Fruit fly (Drosophila melanogaster) S2 (cell line): Measurements from ENCODE around the gene CG14401.

Source experiments
- CG8478 ChIP-seq: fragments of >200 bp; optimal IDR thresholded peaks from 2 replicates; lab custom pipeline; 2018
- CTCF ChIP-seq, 2 experiments: fragments of >200 bp; optimal IDR thresholded peaks; 2 replicates each; lab custom pipeline; 2018

The CG14401 gene

DNA sequence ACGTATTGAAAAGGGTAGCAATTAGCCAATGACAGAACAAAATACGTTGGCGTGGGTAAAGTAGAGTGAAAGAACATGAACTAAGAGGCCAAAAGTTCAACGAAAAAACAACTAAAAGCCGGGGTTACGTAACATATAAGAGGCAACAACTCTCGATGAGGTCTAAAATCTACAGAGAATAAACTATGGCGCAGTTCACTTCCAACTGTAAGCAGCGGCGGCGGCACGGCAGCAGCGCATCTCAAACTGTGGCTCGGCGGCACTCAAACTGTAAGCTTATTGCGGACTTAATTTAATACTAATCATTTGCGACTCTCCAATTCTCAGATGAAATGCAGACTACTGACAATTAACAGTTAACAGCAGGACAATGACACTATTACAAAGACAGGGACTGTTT lies 4.9 kb downstream of the CG14401 start:
- TF ChIP-seq CTCF (optimal IDR thresholded peaks at IDR 0.05; lab: Kevin White, UChicago) (peak in 1 of 2 experiments; percentile 26), CG8478 (lab: Kevin White, UChicago) (no peak)

DNA sequence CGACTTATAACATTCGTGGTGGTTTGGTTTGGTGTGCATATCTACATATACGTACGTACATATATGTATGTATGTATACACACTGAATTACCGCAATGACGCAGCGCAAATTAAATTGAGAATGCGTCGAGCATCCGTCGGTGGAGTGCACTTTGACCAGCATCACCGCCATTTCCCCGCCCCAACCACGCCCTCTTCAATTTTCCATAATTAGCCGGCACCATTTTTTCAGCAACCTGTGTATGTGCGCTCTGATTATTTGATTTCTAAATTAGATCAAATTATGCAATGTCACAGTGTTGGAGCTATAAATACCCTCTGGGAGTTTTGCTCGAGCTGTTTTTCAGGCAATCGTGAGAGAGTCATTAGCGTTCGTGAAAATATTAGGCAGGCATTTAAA lies 8.4 kb downstream of the CG14401 start:
- TF ChIP-seq CTCF (optimal IDR thresholded peaks at IDR 0.05; lab: Kevin White, UChicago) (no peak), CG8478 (lab: Kevin White, UChicago) (no peak)

- TF ChIP-seq CG8478 (lab: Kevin White, UChicago) (no peak), CTCF (optimal IDR thresholded peaks at IDR 0.05; lab: Kevin White, UChicago) (no peak)
Measured at dm6 chr2L:20878463-20878862, 8.8 kb downstream of the CG14401 start.

DNA sequence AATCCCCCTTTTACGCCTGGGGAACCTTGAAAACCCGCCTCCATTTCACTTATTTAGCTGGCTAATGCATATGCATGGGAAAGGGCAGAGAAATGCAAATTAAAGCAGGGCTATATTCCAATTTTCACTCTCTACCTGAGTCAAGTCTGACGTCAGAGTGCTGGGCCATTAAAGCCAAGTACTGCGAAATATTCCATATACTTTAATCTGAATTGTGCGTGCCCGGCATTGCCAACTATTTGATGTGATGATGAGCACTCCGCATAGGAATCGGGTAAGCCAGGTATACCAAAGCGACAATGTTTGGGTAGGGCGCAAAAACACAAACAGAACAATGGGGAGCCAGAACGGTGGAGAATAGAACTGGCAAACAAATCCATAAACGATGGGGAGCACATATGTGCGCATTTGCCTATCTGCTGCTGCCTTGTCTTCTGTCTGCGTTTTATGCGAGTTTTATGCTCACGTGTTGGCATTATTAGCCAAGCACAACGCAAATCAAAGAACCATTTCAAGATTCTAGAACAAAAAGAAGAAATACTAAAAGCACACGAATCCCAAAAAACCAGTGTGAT lies 10.0 kb downstream of the CG14401 start:
- TF ChIP-seq CTCF (optimal IDR thresholded peaks at IDR 0.05; lab: Kevin White, UChicago): no peak
- TF ChIP-seq CG8478 (lab: Kevin White, UChicago): no peak

DNA sequence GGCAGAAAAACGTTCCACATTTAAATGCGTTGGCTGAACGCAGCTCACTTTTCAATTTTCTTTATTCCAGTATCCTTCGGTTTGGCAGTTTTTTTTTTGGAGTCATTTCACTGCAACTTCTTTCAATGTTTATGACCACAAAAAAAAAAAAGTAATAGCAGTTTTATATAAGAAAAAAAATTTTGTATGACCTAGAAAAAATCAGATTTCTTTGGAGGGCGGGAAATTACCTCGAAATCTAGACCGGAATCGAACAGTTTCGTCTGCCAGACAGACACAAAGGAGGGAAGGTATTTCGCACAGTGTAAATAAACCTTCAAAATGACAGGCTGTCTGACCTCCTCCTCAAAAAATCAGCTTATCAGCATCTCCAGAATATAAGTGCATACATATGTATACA lies 10.8 kb downstream of the CG14401 start:
- TF ChIP-seq CTCF (optimal IDR thresholded peaks at IDR 0.05; lab: Kevin White, UChicago) (no peak), CG8478 (lab: Kevin White, UChicago) (no peak)

DNA sequence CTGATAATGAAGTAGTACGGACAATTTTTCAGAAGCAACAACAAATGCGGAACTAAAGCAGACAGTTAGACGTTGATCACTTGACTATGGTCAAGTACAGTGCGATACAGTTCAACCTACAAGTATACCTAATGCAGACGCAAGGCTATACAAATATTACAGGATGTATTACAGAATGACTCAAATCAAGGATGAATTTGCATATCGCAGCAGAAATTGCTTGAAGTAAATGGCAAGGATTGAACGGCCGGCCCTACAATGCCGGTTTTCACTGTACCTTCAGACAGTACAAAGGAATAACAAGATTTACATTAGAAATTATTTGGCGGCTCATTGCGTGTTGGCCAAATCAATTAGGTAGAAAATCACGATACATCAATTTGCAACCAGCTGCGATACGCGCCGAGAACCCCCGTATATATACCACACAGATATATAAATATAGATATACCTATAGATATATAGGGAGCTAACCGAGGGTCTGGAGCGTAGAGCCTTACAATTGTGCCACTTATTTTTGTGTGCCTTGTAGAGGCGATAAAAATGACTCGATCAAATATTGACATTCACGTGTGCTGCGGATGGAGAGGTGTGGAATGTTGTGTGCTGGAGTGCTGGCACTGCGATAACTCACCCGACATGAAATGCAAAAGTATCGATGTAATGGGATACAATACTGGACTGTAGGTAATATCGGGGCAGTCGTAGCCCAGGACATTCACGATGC lies 11.9 kb downstream of the CG14401 start:
- no peak for TF ChIP-seq CG8478 (lab: Kevin White, UChicago)
- no peak for TF ChIP-seq CTCF (optimal IDR thresholded peaks at IDR 0.05; lab: Kevin White, UChicago)

DNA sequence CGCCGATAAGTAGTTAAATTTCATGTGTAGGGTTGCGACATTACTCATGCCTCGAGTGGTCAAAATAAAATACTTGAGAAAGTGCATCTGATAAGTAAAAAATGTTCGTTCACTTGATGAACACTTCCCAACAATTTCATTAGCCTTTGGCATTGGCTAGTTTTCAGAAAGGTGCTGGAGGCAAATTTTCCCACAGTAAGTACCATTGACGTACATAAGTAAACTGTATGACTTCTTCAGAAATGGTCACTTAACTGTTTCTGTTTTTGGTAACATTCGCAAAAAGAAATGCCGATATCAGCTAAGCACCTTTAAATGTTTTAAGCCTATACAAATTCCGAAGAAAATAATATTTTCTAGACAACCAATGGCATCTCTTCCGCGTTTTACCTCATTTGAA lies 13.4 kb downstream of the CG14401 start:
- TF ChIP-seq CG8478 (lab: Kevin White, UChicago): no peak
- no peak for TF ChIP-seq CTCF (optimal IDR thresholded peaks at IDR 0.05; lab: Kevin White, UChicago)

DNA sequence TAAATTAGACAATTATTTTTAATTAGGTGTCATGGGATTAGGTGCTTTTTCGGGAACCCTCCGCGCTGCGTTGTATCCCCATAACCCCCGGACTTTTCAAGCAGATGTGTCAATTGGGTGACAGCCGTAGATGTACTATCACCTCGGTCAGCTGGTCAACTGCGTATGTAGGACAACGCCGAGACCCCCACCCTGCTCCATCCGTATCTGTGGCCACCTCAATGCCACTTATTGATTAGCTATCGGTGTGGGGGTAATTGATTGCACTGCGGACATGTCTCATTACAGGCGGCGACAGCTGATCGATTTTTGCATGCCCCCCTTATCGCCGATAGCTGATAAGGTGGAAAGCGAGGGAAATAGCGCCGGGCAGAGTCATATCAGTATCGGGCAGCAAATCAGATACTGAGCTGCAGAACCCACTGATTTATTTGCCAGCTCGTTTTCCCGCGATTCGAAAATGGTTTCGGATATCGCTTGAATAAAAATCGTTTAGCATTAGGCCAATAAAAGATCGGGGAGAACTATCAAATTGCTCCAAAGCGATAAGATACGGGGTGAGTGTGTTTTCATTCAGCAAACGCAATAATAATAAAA lies 14.1 kb downstream of the CG14401 start:
- TF ChIP-seq CTCF (optimal IDR thresholded peaks at IDR 0.05; lab: Kevin White, UChicago): no peak
- no peak for TF ChIP-seq CG8478 (lab: Kevin White, UChicago)

- TF ChIP-seq CG8478 (lab: Kevin White, UChicago) (no peak), CTCF (optimal IDR thresholded peaks at IDR 0.05; lab: Kevin White, UChicago) (no peak)
Measured at dm6 chr2L:20885889-20886507, 16.3 kb downstream of the CG14401 start.

dm6 chr2L:20887273-20887672 lies 17.6 kb downstream of the CG14401 start:
- TF ChIP-seq CG8478 (lab: Kevin White, UChicago) (no peak), CTCF (optimal IDR thresholded peaks at IDR 0.05; lab: Kevin White, UChicago) (no peak)

DNA sequence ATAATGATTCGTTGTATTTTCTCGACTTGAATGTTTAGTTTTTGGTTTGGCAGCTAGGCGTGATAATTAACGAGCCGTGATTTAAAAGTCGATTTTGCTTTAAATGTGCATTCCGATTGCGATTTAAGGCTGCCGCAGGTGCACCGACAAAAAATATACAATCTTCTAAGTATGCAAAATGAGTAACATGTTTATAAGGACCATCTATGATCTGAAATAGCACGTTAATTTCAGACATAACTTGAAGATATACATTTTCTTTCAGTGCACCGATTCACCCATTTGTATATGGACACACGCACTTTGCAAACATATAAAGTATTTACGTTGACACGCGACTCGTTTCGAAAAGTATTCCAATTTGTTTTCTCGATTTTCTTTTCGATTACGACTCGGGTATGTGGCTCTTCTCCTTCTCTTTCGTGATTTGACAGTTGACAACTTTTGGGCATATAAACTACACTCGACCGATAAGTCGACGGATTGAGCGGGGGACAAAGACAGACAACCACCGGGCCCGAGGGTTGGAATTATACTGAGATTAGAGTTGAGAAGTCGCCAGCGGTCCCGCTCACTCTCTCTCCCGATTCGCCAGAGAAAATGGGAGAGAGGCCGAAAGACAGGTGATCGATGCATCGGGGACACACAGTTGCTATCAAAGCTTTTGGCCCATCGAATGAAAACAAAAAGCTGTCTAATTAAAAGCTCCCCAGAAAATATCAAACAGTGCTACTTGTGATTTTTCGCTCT lies 20.4 kb downstream of the CG14401 start:
- TF ChIP-seq CG8478 (lab: Kevin White, UChicago): no peak

- TF ChIP-seq CTCF (optimal IDR thresholded peaks at IDR 0.05; lab: Kevin White, UChicago) (peak in 1 of 2 experiments; percentile 0), CG8478 (lab: Kevin White, UChicago) (no peak)
Measured at dm6 chr2L:20891188-20891587, 21.5 kb downstream of the CG14401 start.

DNA sequence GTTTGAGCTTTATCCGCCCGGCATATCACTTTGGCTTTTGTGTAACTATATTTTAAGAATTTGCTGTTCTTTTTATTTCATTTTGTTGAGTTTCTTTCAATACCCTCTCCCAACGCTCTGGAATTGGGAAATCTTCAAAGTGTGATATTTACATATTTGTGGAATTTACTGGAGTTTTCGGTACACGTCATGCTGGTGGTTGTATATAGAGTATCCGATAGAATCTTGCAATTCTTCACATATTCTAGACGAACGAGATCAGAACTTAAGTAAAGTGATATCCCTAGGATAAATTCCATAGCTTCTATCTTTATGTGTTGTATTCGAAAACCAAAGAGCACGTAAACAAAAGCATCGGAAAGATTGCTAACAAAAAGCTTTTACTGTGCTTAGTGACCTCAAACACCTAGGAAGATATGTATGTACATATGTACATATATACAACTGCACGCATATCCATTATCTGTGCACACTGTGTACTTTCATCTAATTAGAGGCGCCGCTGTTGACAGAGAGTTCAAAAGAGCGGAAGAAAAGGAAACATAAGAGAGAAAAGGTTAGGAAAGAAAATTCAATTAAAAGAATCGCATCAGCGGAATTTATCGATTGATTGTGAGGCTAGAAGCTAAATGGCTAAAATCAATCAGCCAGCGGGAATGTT lies 27.2 kb downstream of the CG14401 start:
- TF ChIP-seq CG8478 (lab: Kevin White, UChicago): no peak
- TF ChIP-seq CTCF (optimal IDR thresholded peaks at IDR 0.05; lab: Kevin White, UChicago): no peak

DNA sequence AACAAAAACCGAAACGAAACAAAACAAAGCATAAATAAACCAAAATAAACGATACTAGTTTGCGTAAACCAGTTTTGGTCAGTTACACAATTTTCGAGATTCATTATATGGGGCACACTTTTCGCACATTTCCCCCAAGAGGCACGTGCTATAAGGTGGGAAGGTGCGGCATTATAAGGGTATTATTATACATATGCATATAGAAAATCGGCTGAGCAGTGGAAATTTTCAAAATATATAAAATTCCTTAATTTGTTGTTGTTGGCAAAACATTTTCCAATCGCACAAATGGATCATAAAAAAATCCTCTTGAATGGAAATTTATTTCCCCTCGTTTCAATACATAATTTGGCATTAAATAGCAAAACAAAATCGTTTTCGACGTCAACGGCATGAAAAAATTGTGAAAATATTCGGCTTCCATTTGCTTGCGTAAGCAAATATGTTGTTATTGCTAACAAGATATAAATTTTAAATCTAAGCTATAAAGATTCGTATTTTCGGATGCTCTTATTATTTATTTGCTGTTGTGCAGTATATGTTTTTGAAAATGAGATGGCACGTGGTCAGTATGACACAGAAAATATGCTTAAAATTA lies 28.9 kb downstream of the CG14401 start:
- TF ChIP-seq CTCF (optimal IDR thresholded peaks at IDR 0.05; lab: Kevin White, UChicago) (no peak), CG8478 (lab: Kevin White, UChicago) (no peak)
